Worm (Caenorhabditis elegans) whole organism, early embryonic: Measurements from ENCODE around the gene W07G1.7.

Experiments
- B0310.2 ChIP-seq: sonication (generic microtip); optimal IDR thresholded peaks from 2 replicates; lab custom pipeline; 2016; ENCODE audit warnings: mild to moderate bottlenecking, missing genetic modification characterization, missing compliant biosample characterization
- F13C5.2 ChIP-seq: sonication (generic microtip); optimal IDR thresholded peaks from 2 replicates; lab custom pipeline; 2017; ENCODE audit warnings: mild to moderate bottlenecking, missing genetic modification characterization, inconsistent platforms, missing compliant biosample characterization
- aly-1 ChIP-seq: sonication (generic microtip); optimal IDR thresholded peaks from 2 replicates; lab custom pipeline; 2016; ENCODE audit warnings: missing genetic modification characterization, missing compliant biosample characterization
- ama-1 ChIP-seq: fragments of 150-350 bp; optimal IDR thresholded peaks from 2 replicates; lab custom pipeline; 2014
- ceh-13 ChIP-seq: fragments of 200-800 bp; sonication (Bioruptor generic); optimal IDR thresholded peaks from 2 replicates; lab custom pipeline; 2018; ENCODE audit warnings: mild to moderate bottlenecking, missing genetic modification characterization, missing compliant biosample characterization
- ceh-36 ChIP-seq: sonication (generic microtip); optimal IDR thresholded peaks from 2 replicates; lab custom pipeline; 2016; ENCODE audit warnings: missing genetic modification characterization, inconsistent platforms, missing compliant biosample characterization
- ets-7 ChIP-seq: sonication (generic microtip); optimal IDR thresholded peaks from 2 replicates; lab custom pipeline; 2016; ENCODE audit warnings: missing genotype, missing genetic modification characterization, missing compliant biosample characterization
- flt-1 ChIP-seq: fragments of 200-800 bp; sonication (Bioruptor generic); IDR thresholded peaks from 2 replicates; pipeline ENCODE4 v1.3.6; 2022; ENCODE audit warnings: missing genetic modification characterization, missing compliant biosample characterization
- hmbx-1 ChIP-seq: sonication (generic microtip); optimal IDR thresholded peaks from 2 replicates; lab custom pipeline; 2016; ENCODE audit warnings: mild to moderate bottlenecking, missing genetic modification characterization, missing compliant biosample characterization
- hmg-4 ChIP-seq: fragments of 200-800 bp; sonication (Bioruptor generic); optimal IDR thresholded peaks from 2 replicates; lab custom pipeline; 2018; ENCODE audit warnings: mild to moderate bottlenecking, missing genetic modification characterization, missing compliant biosample characterization
- hnd-1 ChIP-seq: sonication (generic microtip); optimal IDR thresholded peaks from 2 replicates; lab custom pipeline; 2016; ENCODE audit warnings: missing genetic modification characterization, missing compliant biosample characterization
- pes-1 ChIP-seq: fragments of 200-800 bp; sonication (Bioruptor generic); IDR thresholded peaks from 2 replicates; pipeline ENCODE4 v1.3.6; 2022; ENCODE audit warnings: missing genetic modification reagents, missing genetic modification characterization, missing compliant biosample characterization
- scrt-1 ChIP-seq: fragments of 200-800 bp; sonication (Bioruptor generic); IDR thresholded peaks from 2 replicates; pipeline ENCODE4 v1.3.6; 2022; ENCODE audit warnings: missing genetic modification characterization, missing compliant biosample characterization
- sea-1 ChIP-seq: fragments of 200-800 bp; sonication (Bioruptor generic); conservative IDR thresholded peaks from 2 replicates; pipeline ENCODE4 v1.3.6; 2022; ENCODE audit warnings: missing genetic modification characterization, missing compliant biosample characterization
- tbx-11 ChIP-seq: fragments of 200-800 bp; sonication (Bioruptor generic); IDR thresholded peaks from 2 replicates; pipeline ENCODE4 v1.3.6; 2022; ENCODE audit warnings: missing genetic modification characterization, missing compliant biosample characterization
- tbx-37 ChIP-seq: fragments of 200-800 bp; sonication (Bioruptor generic); conservative IDR thresholded peaks from 2 replicates; pipeline ENCODE4 v1.3.6; 2022; ENCODE audit warnings: missing genetic modification reagents, missing genetic modification characterization, missing compliant biosample characterization
- tra-4 ChIP-seq: sonication (generic microtip); optimal IDR thresholded peaks from 2 replicates; lab custom pipeline; 2017; ENCODE audit warnings: missing genetic modification characterization, missing compliant biosample characterization

The W07G1.7 gene

DNA sequence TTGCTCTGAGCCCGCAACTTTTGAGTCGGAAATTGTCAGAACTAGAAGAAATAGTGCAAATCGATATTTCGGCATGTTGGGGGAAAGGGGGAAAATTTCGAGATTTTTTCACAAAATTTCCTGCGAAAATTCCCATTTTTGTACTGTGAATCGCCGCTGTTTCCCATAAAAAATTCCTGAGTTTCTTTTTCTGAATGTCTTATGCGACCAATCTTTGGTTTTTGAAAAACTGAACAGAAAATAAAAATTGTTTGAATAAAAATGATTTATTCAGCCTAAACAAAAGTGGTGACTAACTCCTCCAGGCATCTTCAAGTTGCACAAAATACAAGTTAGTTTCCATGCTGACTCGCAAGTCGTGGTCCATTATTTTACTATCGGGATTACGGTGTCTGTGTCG, at the start of gene W07G1.7:
Gene W07G1.7, minus strand, starts transcription at position 101 of the 400 bp plus-strand sequence.
- TF ChIP-seq scrt-1 (no peak), tbx-37 (GFP tag; lab: Robert Waterston, UW) (no peak), hnd-1 (tag; lab: Kevin White, UChicago) (no peak), hmbx-1 (no peak), ceh-36 (no peak), tra-4 (tag; lab: Kevin White, UChicago) (no peak), sea-1 (no peak), hmg-4 (GFP tag; lab: Kevin White, UChicago) (no peak), flt-1 (GFP tag; lab: Robert Waterston, UW) (no peak), ets-7 (tag; lab: Kevin White, UChicago) (no peak), B0310.2 (tag; lab: Kevin White, UChicago) (no peak)

DNA sequence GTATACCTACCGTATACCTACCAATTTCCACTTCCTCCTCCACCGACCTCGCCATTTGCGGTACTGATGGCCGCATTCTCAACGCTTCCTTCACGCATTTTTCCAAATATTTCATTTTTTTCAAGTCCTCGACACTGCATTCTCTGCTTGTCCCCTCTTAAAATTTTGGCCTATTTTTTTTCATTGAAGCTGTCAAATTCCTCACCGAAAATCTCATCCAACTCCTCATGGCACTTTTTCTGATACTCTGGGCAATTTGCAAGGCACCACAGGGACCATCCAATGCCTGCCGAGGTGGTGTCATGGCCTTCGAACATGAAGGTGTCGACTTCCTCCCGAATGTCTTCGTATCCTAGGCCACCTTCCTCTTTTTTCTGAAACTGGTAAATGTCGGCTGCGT, 48.5 kb upstream of the W07G1.7 start:
- TF ChIP-seq tbx-37 (GFP tag; lab: Robert Waterston, UW) (no peak), hmbx-1 (no peak), ets-7 (tag; lab: Kevin White, UChicago) (no peak)

DNA sequence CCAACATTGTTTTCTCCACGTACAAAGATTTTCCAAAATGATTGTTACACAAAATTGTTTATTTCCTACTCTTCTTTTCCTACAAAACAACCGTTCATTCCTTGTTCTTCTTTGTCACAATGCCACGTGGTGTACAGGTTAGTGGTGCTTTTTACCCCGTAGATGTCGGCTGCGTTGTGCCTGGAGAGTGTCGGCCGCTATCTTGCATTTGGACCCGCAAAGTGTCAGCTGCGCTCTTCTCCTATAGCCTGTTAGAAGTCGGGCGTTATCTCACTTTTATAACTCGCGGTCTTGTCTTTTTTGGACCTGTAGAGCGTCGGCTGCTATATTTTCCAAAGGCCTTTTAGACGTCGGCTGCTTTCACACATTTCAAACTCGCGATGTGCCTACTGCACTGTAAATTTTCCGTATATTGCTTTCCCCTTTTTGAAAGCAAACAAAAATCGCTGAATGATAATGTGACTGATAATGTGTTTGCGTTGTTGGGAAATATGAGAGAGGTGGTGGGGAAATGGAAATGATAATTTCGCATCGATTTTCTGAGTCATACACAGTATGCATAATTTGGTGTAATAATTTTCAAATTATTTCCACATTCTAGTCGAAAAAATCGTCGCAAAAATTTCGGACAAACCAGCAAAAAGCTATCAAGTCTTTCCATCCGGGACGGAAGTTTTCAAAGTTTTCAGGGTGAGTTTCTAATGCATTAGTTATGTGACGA, 44.7 kb upstream of the W07G1.7 start, which contains the start of gene F01D5.8:
Gene F01D5.8, plus strand, starts transcription at position 51 of the 721 bp plus-strand sequence.
- TF ChIP-seq aly-1 (tag; lab: Kevin White, UChicago), result no peak
- no peak for TF ChIP-seq ceh-36
- no peak for TF ChIP-seq F13C5.2 (tag; lab: Kevin White, UChicago)
- TF ChIP-seq tbx-37 (GFP tag; lab: Robert Waterston, UW), result no peak
- TF ChIP-seq hmbx-1, result no peak
- no peak for TF ChIP-seq pes-1 (GFP tag; lab: Robert Waterston, UW)
- no peak for TF ChIP-seq tra-4 (tag; lab: Kevin White, UChicago)
- no peak for TF ChIP-seq sea-1
- no peak for TF ChIP-seq tbx-11
- TF ChIP-seq hnd-1 (tag; lab: Kevin White, UChicago), result no peak
- TF ChIP-seq ama-1, result no peak
- TF ChIP-seq flt-1 (GFP tag; lab: Robert Waterston, UW), result no peak

DNA sequence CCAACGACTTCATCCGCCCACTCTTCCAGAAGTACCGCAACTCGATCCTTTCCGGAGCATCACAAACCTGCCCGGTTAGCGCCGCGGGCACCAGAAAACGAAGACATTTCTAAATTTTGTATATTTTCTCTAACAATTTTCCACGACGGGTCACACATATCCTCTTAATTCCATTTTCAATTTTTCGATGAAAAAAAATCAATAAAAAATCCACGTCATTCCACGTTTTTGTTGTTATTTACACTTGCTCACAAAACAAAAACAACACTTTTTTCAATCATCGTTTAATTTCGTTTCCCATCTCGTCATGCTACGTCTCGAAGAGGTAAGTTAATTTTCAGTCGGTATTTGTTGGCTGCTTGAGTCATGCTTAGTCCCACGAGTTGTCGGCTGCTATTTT, 42.2 kb upstream of the W07G1.7 start, which contains the start of gene F01D5.7:
Gene F01D5.7, plus strand, starts transcription at position 301 of the 400 bp plus-strand sequence.
- TF ChIP-seq B0310.2 (tag; lab: Kevin White, UChicago), result no peak
- TF ChIP-seq tbx-11, result no peak
- TF ChIP-seq tra-4 (tag; lab: Kevin White, UChicago), result no peak
- TF ChIP-seq sea-1, result no peak
- TF ChIP-seq hnd-1 (tag; lab: Kevin White, UChicago), result no peak
- TF ChIP-seq pes-1 (GFP tag; lab: Robert Waterston, UW), result no peak

DNA sequence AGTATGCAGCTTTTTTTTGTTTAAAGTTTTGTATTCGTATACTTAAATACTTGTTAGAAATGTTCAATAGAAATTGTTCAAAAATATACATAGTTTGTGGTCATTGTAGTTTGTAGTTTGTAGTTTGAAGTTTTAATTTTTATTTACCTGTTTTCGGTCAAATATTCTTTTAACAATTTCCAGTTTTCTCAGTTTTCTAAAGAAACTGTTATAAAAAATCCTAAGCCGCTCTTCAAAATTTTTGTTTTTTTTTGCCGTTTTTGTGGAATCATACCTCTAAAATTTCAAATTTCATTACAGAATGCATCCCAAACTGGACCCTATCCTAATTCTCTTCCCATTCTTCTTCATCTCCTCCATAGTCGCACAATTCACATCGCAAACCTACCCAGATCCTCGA, 40.1 kb upstream of the W07G1.7 start, which contains the start of gene F01D5.6:
Gene F01D5.6, plus strand, starts transcription at position 301 of the 400 bp plus-strand sequence.
- TF ChIP-seq hnd-1 (tag; lab: Kevin White, UChicago) (no peak), ets-7 (tag; lab: Kevin White, UChicago) (no peak), aly-1 (tag; lab: Kevin White, UChicago) (no peak), tra-4 (tag; lab: Kevin White, UChicago) (no peak), tbx-11 (no peak), hmg-4 (GFP tag; lab: Kevin White, UChicago) (no peak), scrt-1 (no peak), flt-1 (GFP tag; lab: Robert Waterston, UW) (no peak), ceh-13 (GFP tag; lab: Kevin White, UChicago) (no peak), ama-1 (no peak), sea-1 (no peak), hmbx-1 (no peak), tbx-37 (GFP tag; lab: Robert Waterston, UW) (no peak), ceh-36 (no peak), pes-1 (GFP tag; lab: Robert Waterston, UW) (no peak), B0310.2 (tag; lab: Kevin White, UChicago) (no peak), F13C5.2 (tag; lab: Kevin White, UChicago) (no peak)

DNA sequence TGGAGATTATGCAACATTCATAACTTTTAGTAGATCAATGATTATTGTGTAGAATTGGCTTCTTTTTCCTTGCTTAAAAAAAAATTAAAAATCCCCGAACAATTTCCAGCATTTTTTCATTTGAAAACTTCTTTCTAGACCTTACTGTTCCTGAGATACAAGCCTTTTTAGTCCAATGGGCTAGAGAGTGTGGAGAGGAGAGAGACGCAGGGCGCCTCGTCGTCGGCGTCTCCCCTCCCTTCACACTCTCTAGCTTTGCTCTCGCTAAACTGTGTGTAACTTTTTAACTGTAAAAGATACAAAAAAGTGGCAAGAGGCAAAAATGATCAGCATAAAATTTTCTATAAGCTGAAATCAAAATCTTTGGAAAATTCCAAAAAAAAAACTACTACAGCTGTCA, 39.0 kb upstream of the W07G1.7 start:
- TF ChIP-seq aly-1 (tag; lab: Kevin White, UChicago), result no peak
- TF ChIP-seq ama-1, result no peak
- TF ChIP-seq tbx-37 (GFP tag; lab: Robert Waterston, UW), result no peak
- TF ChIP-seq ets-7 (tag; lab: Kevin White, UChicago), result no peak
- TF ChIP-seq pes-1 (GFP tag; lab: Robert Waterston, UW), result no peak
- TF ChIP-seq B0310.2 (tag; lab: Kevin White, UChicago), result no peak
- no peak for TF ChIP-seq tbx-11
- no peak for TF ChIP-seq ceh-13 (GFP tag; lab: Kevin White, UChicago)
- TF ChIP-seq scrt-1, result no peak
- no peak for TF ChIP-seq hmg-4 (GFP tag; lab: Kevin White, UChicago)
- TF ChIP-seq tra-4 (tag; lab: Kevin White, UChicago), result no peak
- no peak for TF ChIP-seq hnd-1 (tag; lab: Kevin White, UChicago)
- no peak for TF ChIP-seq F13C5.2 (tag; lab: Kevin White, UChicago)
- no peak for TF ChIP-seq ceh-36

DNA sequence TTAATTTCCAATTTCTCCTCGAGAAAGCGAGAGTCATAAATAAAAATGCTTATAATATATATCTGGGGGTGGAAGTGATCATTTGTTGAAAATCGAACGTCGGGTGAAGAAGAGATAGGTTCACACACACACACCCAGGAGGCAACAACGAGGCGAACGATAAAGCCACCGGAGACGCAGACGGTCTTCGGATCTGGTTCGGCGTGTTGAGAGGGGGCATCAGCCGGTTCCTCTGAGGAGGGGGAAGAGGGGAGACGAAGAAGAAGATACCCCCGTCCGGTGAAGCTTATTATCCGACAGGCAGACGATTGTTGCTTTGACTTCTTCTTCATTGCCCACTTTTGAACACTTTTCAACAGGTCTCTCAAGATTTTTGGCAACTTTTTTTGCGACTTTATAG, 38.6 kb upstream of the W07G1.7 start:
- TF ChIP-seq tbx-37 (GFP tag; lab: Robert Waterston, UW) (no peak), tra-4 (tag; lab: Kevin White, UChicago) (no peak), scrt-1 (no peak), hnd-1 (tag; lab: Kevin White, UChicago) (no peak), F13C5.2 (tag; lab: Kevin White, UChicago) (no peak), tbx-11 (no peak), flt-1 (GFP tag; lab: Robert Waterston, UW) (no peak), B0310.2 (tag; lab: Kevin White, UChicago) (no peak), aly-1 (tag; lab: Kevin White, UChicago) (no peak), ets-7 (tag; lab: Kevin White, UChicago) (no peak), hmbx-1 (no peak), sea-1 (no peak), ceh-36 (no peak), hmg-4 (GFP tag; lab: Kevin White, UChicago) (no peak), ama-1 (no peak), ceh-13 (GFP tag; lab: Kevin White, UChicago) (no peak), pes-1 (GFP tag; lab: Robert Waterston, UW) (no peak)
